Fruit fly (Drosophila melanogaster): Measurements from ENCODE around the gene CG5645.
A peak's percentile ranks its signal among the peaks of the same experiment; 100 is the strongest.

Gene CG5645

DNA sequence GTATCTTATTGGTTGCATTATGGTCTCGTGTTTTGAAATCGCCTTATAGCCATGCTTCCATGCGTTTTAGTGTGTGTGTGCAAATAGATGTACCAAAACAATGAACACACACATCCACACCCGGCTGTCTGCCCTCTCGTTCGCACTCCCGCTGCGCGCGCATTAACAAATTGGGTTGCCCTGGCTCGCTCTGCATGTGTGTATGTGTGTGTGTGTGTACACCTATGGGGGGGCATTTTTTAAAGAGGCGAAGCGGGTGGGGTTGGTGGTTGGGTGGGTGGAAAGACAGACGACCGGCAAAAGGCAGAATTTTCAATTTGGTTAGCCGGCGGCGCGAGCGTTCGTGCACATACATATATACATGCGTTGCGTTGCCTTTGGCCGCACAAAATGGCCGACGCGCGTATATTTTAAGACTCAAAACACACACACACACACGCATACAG is 12.3 kb downstream of the CG5645 start (continued):
- peak; percentile 84 for TF ChIP-seq phol (tag; optimal IDR thresholded peaks at IDR 0.05)
- no peak for TF ChIP-seq unpg (GFP tag; optimal IDR thresholded peaks at IDR 0.05)
- no peak for TF ChIP-seq rib (GFP tag; IDR thresholded peaks at IDR 0.05)
- TF ChIP-seq Chrac-16 (GFP tag; optimal IDR thresholded peaks at IDR 0.05), result no peak
- no peak for TF ChIP-seq dmrt99B (tag; optimal IDR thresholded peaks at IDR 0.05)
- TF ChIP-seq wek (GFP tag; optimal IDR thresholded peaks at IDR 0.05), result peak; percentile 60
- TF ChIP-seq CG13287 (GFP tag; IDR thresholded peaks at IDR 0.05; ENCODE audit: partially characterized antibody), result peak; percentile 52; the same call in 1 of the 2 replicates
- TF ChIP-seq mam (GFP tag; optimal IDR thresholded peaks at IDR 0.05), result no peak
- TF ChIP-seq CG2712 (tag; optimal IDR thresholded peaks at IDR 0.05), result peak; percentile 16
- TF ChIP-seq CG34422 (GFP tag; IDR thresholded peaks at IDR 0.05), result peak; percentile 97
- no peak for TF ChIP-seq CG9215 (GFP tag; IDR thresholded peaks at IDR 0.05)
- TF ChIP-seq CG18619 (GFP tag; optimal IDR thresholded peaks at IDR 0.05), result no peak
- no peak for TF ChIP-seq Hsf (GFP tag; optimal IDR thresholded peaks at IDR 0.05)
- no peak for TF ChIP-seq zfh2 (GFP tag; optimal IDR thresholded peaks at IDR 0.05)
- TF ChIP-seq CG10654 (GFP tag; optimal IDR thresholded peaks at IDR 0.05), result no peak
- TF ChIP-seq CG31365 (tag; optimal IDR thresholded peaks at IDR 0.05), result no peak
- TF ChIP-seq CG2678 (tag; optimal IDR thresholded peaks at IDR 0.05), result no peak
- TF ChIP-seq tll (GFP tag; optimal IDR thresholded peaks at IDR 0.05), result no peak
- peak; percentile 2 to 4 for TF ChIP-seq bsh (GFP tag; optimal IDR thresholded peaks at IDR 0.05)
- no peak for TF ChIP-seq shn (GFP tag; optimal IDR thresholded peaks at IDR 0.05)
- TF ChIP-seq ranshi (GFP tag; IDR thresholded peaks at IDR 0.05), result no peak
- no peak for TF ChIP-seq Six4 (GFP tag; optimal IDR thresholded peaks at IDR 0.05)
- TF ChIP-seq CG4404 (GFP tag; IDR thresholded peaks at IDR 0.05), result no peak
- TF ChIP-seq Dad (GFP tag; optimal IDR thresholded peaks at IDR 0.05), result no peak
- TF ChIP-seq Lpt (GFP tag; optimal IDR thresholded peaks at IDR 0.05), result no peak
- no peak for TF ChIP-seq Side (GFP tag; optimal IDR thresholded peaks at IDR 0.05)
- no peak for TF ChIP-seq danr (GFP tag; IDR thresholded peaks at IDR 0.05)
- TF ChIP-seq abd-A (tag; optimal IDR thresholded peaks at IDR 0.05), result no peak
- no peak for TF ChIP-seq Ada2b (GFP tag; IDR thresholded peaks at IDR 0.05)
- no peak for TF ChIP-seq CG6689 (GFP tag; IDR thresholded peaks at IDR 0.05)
- no peak for TF ChIP-seq CG10147 (GFP tag; optimal IDR thresholded peaks at IDR 0.05)
- TF ChIP-seq CG6272 (GFP tag; IDR thresholded peaks at IDR 0.05), result no peak
- TF ChIP-seq CG17912 (GFP tag; optimal IDR thresholded peaks at IDR 0.05), result peak; percentile 76
- no peak for TF ChIP-seq CG2875 (GFP tag; optimal IDR thresholded peaks at IDR 0.05)
- no peak for TF ChIP-seq Hr78 (GFP tag; optimal IDR thresholded peaks at IDR 0.05)
- TF ChIP-seq CG13296 (GFP tag; optimal IDR thresholded peaks at IDR 0.05), result peak; percentile 30
- no peak for TF ChIP-seq Blimp-1 (GFP tag; optimal IDR thresholded peaks at IDR 0.05)
- TF ChIP-seq grau (tag; optimal IDR thresholded peaks at IDR 0.05), result peak; percentile 36
- TF ChIP-seq Gsc (GFP tag; IDR thresholded peaks at IDR 0.05), result no peak
- TF ChIP-seq CG33557 (GFP tag; optimal IDR thresholded peaks at IDR 0.05), result peak; percentile 36
- TF ChIP-seq insv (GFP tag; optimal IDR thresholded peaks at IDR 0.05), result peak in 1 of 2 experiments; percentile 1
- no peak for TF ChIP-seq CG1602 (GFP tag; optimal IDR thresholded peaks at IDR 0.05)
- TF ChIP-seq B-H1 (GFP tag; IDR thresholded peaks at IDR 0.05), result no peak
- peak; percentile 98 for TF ChIP-seq crol (GFP tag; IDR thresholded peaks at IDR 0.05)
- TF ChIP-seq CG16815 (GFP tag; optimal IDR thresholded peaks at IDR 0.05), result no peak
- TF ChIP-seq CG1024 (GFP tag; IDR thresholded peaks at IDR 0.05), result no peak
- peak; percentile 20; the same call in 1 of the 2 replicates for TF ChIP-seq Drgx (GFP tag; IDR thresholded peaks at IDR 0.05)
- TF ChIP-seq CG12155 (GFP tag; optimal IDR thresholded peaks at IDR 0.05), result no peak
- no peak for TF ChIP-seq ERR (GFP tag; optimal IDR thresholded peaks at IDR 0.05)
- no peak for TF ChIP-seq Myb (GFP tag; optimal IDR thresholded peaks at IDR 0.05)
- peak; percentile 40; the same call in 1 of the 2 replicates for TF ChIP-seq chm (GFP tag; IDR thresholded peaks at IDR 0.05)
